Worm (Caenorhabditis elegans) whole organism, L1 larva: ENCODE data around the gene srz-19.

Experiments
- C16A3.4 ChIP-seq: fragments of 150-350 bp; optimal IDR thresholded peaks from 2 replicates; lab custom pipeline; 2014; ENCODE audit warnings: missing biosample characterization, missing genetic modification characterization
- F16B12.6 ChIP-seq: fragments of 150-350 bp; optimal IDR thresholded peaks from 2 replicates; lab custom pipeline; 2014; ENCODE audit warnings: missing biosample characterization, missing genetic modification characterization
- Y116A8C.19 ChIP-seq: sonication (generic microtip); optimal IDR thresholded peaks from 2 replicates; lab custom pipeline; 2016; ENCODE audit warnings: missing compliant biosample characterization, missing genetic modification characterization, borderline replicate concordance
- alr-1 ChIP-seq: fragments of 200-800 bp; sonication (Bioruptor generic); optimal IDR thresholded peaks from 2 replicates; lab custom pipeline; 2018; ENCODE audit warnings: borderline replicate concordance, mild to moderate bottlenecking, missing genetic modification characterization, missing compliant biosample characterization
- ama-1 ChIP-seq: fragments of 150-350 bp; optimal IDR thresholded peaks from 2 replicates; lab custom pipeline; 2014
- blmp-1 ChIP-seq: fragments of 150-350 bp; optimal IDR thresholded peaks from 2 replicates; lab custom pipeline; 2014; ENCODE audit warnings: missing biosample characterization, missing genetic modification characterization
- ceh-63 ChIP-seq: fragments of 200-800 bp; sonication (Bioruptor generic); optimal IDR thresholded peaks from 2 replicates; lab custom pipeline; 2018; ENCODE audit warnings: mild to moderate bottlenecking, missing genetic modification characterization, missing compliant biosample characterization
- ceh-8 ChIP-seq: fragments of 200-800 bp; sonication (Bioruptor generic); optimal IDR thresholded peaks from 2 replicates; lab custom pipeline; 2018; ENCODE audit warnings: mild to moderate bottlenecking, missing genetic modification characterization, moderate library complexity, missing compliant biosample characterization
- ceh-82 ChIP-seq, 3 experiments: fragments of 150-350 bp in 1 of 3; sonication (generic microtip) in 2 of 3; optimal IDR thresholded peaks; 2 replicates each; lab custom pipeline; 2014 to 2017; ENCODE audit warnings: missing biosample characterization in 3 of 3, missing genetic modification characterization in 3 of 3
- dpl-1 ChIP-seq, 3 experiments: fragments of 150-350 bp in 2 of 3; sonication (generic microtip) in 1 of 3; optimal IDR thresholded peaks; 2 replicates each; lab custom pipeline; 2014 to 2017; ENCODE audit warnings: missing biosample characterization in 3 of 3, missing genetic modification characterization in 3 of 3, missing genetic modification reagents in 3 of 3
- dsc-1 ChIP-seq: sonication (generic microtip); optimal IDR thresholded peaks from 2 replicates; lab custom pipeline; 2016; ENCODE audit warnings: mild to moderate bottlenecking, missing genetic modification characterization, missing compliant biosample characterization
- efl-1 ChIP-seq, 4 experiments: fragments of 150-350 bp; optimal IDR thresholded peaks in 3 of 4; peaks in 1 of 4; 1 replicate in 1 of 4; 2 replicates in 3 of 4; lab custom pipeline; 2014; ENCODE audit warnings: missing biosample characterization in 2 of 4, missing genetic modification characterization in 2 of 4, missing genetic modification reagents in 2 of 4
- egl-27 ChIP-seq, 2 experiments: fragments of 150-350 bp in 1 of 2; sonication (generic microtip); optimal IDR thresholded peaks; 3 replicates each; lab custom pipeline; 2017 to 2018; ENCODE audit warnings: missing biosample characterization in 2 of 2, missing genetic modification characterization in 2 of 2, missing genetic modification reagents in 2 of 2
- elt-2 ChIP-seq: sonication (generic microtip); optimal IDR thresholded peaks from 2 replicates; lab custom pipeline; 2016; ENCODE audit warnings: missing genetic modification characterization, mild to moderate bottlenecking, inconsistent platforms, missing compliant biosample characterization, missing genetic modification reagents
- elt-3 ChIP-seq, 6 experiments: fragments of 150-350 bp in 1 of 6; sonication (generic microtip); optimal IDR thresholded peaks; 2 replicates each; lab custom pipeline; 2017 to 2018; ENCODE audit warnings: missing biosample characterization in 6 of 6, missing genetic modification characterization in 6 of 6, inconsistent platforms in 1 of 6
- ets-5 ChIP-seq: fragments of 200-800 bp; sonication (Bioruptor generic); IDR thresholded peaks from 2 replicates; pipeline ENCODE4 v1.3.6; 2022; ENCODE audit warnings: missing genetic modification characterization, missing compliant biosample characterization
- fkh-4 ChIP-seq: sonication (generic microtip); optimal IDR thresholded peaks from 2 replicates; lab custom pipeline; 2016; ENCODE audit warnings: missing compliant biosample characterization, missing genetic modification characterization, borderline replicate concordance
- fkh-8 ChIP-seq: sonication (generic microtip); optimal IDR thresholded peaks from 2 replicates; lab custom pipeline; 2016; ENCODE audit warnings: mild to moderate bottlenecking, missing genetic modification characterization, missing compliant biosample characterization
- fos-1 ChIP-seq: fragments of 150-350 bp; optimal IDR thresholded peaks from 2 replicates; lab custom pipeline; 2014; ENCODE audit warnings: missing biosample characterization, missing genetic modification characterization
- hlh-17 ChIP-seq: fragments of 200-800 bp; sonication (Bioruptor generic); optimal IDR thresholded peaks from 2 replicates; lab custom pipeline; 2018; ENCODE audit warnings: missing genetic modification characterization, mild to moderate bottlenecking, missing compliant biosample characterization, moderate library complexity, borderline replicate concordance
- hpl-2 ChIP-seq: fragments of 150-350 bp; optimal IDR thresholded peaks from 2 replicates; lab custom pipeline; 2014; ENCODE audit warnings: missing biosample characterization, missing genetic modification reagents, missing genetic modification characterization
- jun-1 ChIP-seq: fragments of 150-350 bp; optimal IDR thresholded peaks from 2 replicates; lab custom pipeline; 2014; ENCODE audit warnings: missing biosample characterization, missing genetic modification reagents, missing genetic modification characterization
- lin-13 ChIP-seq: fragments of 150-350 bp; optimal IDR thresholded peaks from 2 replicates; lab custom pipeline; 2014; ENCODE audit warnings: missing biosample characterization, missing genetic modification reagents, missing genetic modification characterization
- lin-14 ChIP-seq: fragments of 200-800 bp; sonication (Bioruptor generic); optimal IDR thresholded peaks from 2 replicates; lab custom pipeline; 2018; ENCODE audit warnings: mild to moderate bottlenecking, missing genetic modification characterization, moderate library complexity, missing compliant biosample characterization
- lin-15B ChIP-seq: fragments of 150-350 bp; sonication (generic microtip); optimal IDR thresholded peaks from 3 replicates; lab custom pipeline; 2014; ENCODE audit warnings: missing biosample characterization, missing genetic modification characterization
- lin-35 ChIP-seq, 2 experiments: fragments of 150-350 bp; optimal IDR thresholded peaks; 2 replicates each; lab custom pipeline; 2014; ENCODE audit warnings: missing biosample characterization in 2 of 2, missing genetic modification characterization in 2 of 2, missing genetic modification reagents in 2 of 2
- lin-39 ChIP-seq: fragments of 150-350 bp; optimal IDR thresholded peaks from 2 replicates; lab custom pipeline; 2014; ENCODE audit warnings: missing biosample characterization, missing genetic modification reagents, missing genetic modification characterization
- lir-3 ChIP-seq: sonication (generic microtip); optimal IDR thresholded peaks from 2 replicates; lab custom pipeline; 2016; ENCODE audit warnings: mild to moderate bottlenecking, missing genetic modification characterization, moderate library complexity, missing compliant biosample characterization; ENCODE audit not compliant: poor library complexity
- lsy-2 ChIP-seq, 2 experiments: fragments of 150-350 bp; optimal IDR thresholded peaks; 2 replicates each; lab custom pipeline; 2014; ENCODE audit warnings: missing biosample characterization in 2 of 2, missing genetic modification characterization in 2 of 2
- mab-9 ChIP-seq: fragments of 200-800 bp; sonication (Bioruptor generic); IDR thresholded peaks from 2 replicates; pipeline ENCODE4 v1.3.6; 2022; ENCODE audit warnings: missing genetic modification reagents, missing genetic modification characterization, missing compliant biosample characterization
- mdl-1 ChIP-seq, 2 experiments: fragments of 150-350 bp; optimal IDR thresholded peaks; 2 replicates each; lab custom pipeline; 2014 to 2017; ENCODE audit warnings: missing biosample characterization in 2 of 2, missing genetic modification characterization in 2 of 2, inconsistent platforms in 1 of 2
- mep-1 ChIP-seq: fragments of 150-350 bp; optimal IDR thresholded peaks from 2 replicates; lab custom pipeline; 2014; ENCODE audit warnings: missing biosample characterization, missing genetic modification characterization
- nhr-12 ChIP-seq: sonication (generic microtip); optimal IDR thresholded peaks from 2 replicates; lab custom pipeline; 2017; ENCODE audit warnings: missing biosample characterization, missing genetic modification characterization
- nhr-47 ChIP-seq: sonication (generic microtip); optimal IDR thresholded peaks from 2 replicates; lab custom pipeline; 2016; ENCODE audit warnings: mild to moderate bottlenecking, missing genetic modification characterization, moderate library complexity, missing compliant biosample characterization
- nhr-85 ChIP-seq: sonication (generic microtip); peaks from one replicate; lab custom pipeline; 2016; ENCODE audit warnings: missing genetic modification characterization, inconsistent platforms, missing compliant biosample characterization
- pqm-1 ChIP-seq: sonication (generic microtip); optimal IDR thresholded peaks from 3 replicates; lab custom pipeline; 2017; ENCODE audit warnings: missing biosample characterization, missing genetic modification characterization
- rnt-1 ChIP-seq: sonication (generic microtip); optimal IDR thresholded peaks from 2 replicates; lab custom pipeline; 2016; ENCODE audit warnings: mild to moderate bottlenecking, missing genetic modification characterization, moderate library complexity, missing compliant biosample characterization
- skn-1 ChIP-seq: fragments of 150-350 bp; optimal IDR thresholded peaks from 2 replicates; lab custom pipeline; 2014; ENCODE audit warnings: missing biosample characterization, missing genetic modification characterization
- sptf-1 ChIP-seq: fragments of 150-350 bp; optimal IDR thresholded peaks from 2 replicates; lab custom pipeline; 2014; ENCODE audit warnings: missing biosample characterization, missing genetic modification characterization
- sup-37 ChIP-seq: fragments of 200-800 bp; sonication (Bioruptor generic); optimal IDR thresholded peaks from 2 replicates; lab custom pipeline; 2018; ENCODE audit warnings: mild to moderate bottlenecking, missing genetic modification characterization, missing compliant biosample characterization
- swsn-7 ChIP-seq: sonication (generic microtip); optimal IDR thresholded peaks from 2 replicates; lab custom pipeline; 2016; ENCODE audit warnings: missing genetic modification characterization, missing compliant biosample characterization
- tbx-2 ChIP-seq: sonication (generic microtip); optimal IDR thresholded peaks from 2 replicates; lab custom pipeline; 2016; ENCODE audit warnings: missing genetic modification characterization, missing compliant biosample characterization
- unc-86 ChIP-seq: sonication (generic microtip); optimal IDR thresholded peaks from 2 replicates; lab custom pipeline; 2016; ENCODE audit warnings: missing genetic modification characterization, missing compliant biosample characterization
- unc-98 ChIP-seq: fragments of 200-800 bp; sonication (Bioruptor generic); IDR thresholded peaks from 2 replicates; pipeline ENCODE4 v1.3.6; 2022; ENCODE audit warnings: missing genetic modification characterization, missing compliant biosample characterization
- ztf-11 ChIP-seq, 2 experiments: sonication (generic microtip); optimal IDR thresholded peaks; 2 replicates each; lab custom pipeline; 2016 to 2017; ENCODE audit warnings: missing genetic modification characterization in 2 of 2, missing biosample characterization in 1 of 2, missing compliant biosample characterization in 1 of 2
- ztf-4 ChIP-seq: fragments of 150-350 bp; optimal IDR thresholded peaks from 2 replicates; lab custom pipeline; 2014; ENCODE audit warnings: missing biosample characterization, missing genetic modification characterization

srz-19 gene

ce11 chrIV:3874417-3874816 lies 45.2 kb upstream of the srz-19 start (continued):
- TF ChIP-seq tbx-2 (tag; lab: Kevin White, UChicago) = no peak
- TF ChIP-seq lin-15B (tag; lab: Kevin White, UChicago) = peak; percentile 9
- no peak for TF ChIP-seq lin-39 (tag; lab: Kevin White, UChicago)
- TF ChIP-seq C16A3.4 (tag; lab: Kevin White, UChicago) = no peak
- no peak for TF ChIP-seq egl-27 (tag; optimal IDR thresholded peaks at IDR 0.05; lab: Kevin White, UChicago)
- TF ChIP-seq lir-3 = no peak
- peak; percentile 10 for TF ChIP-seq swsn-7
- TF ChIP-seq mab-9 (GFP tag; lab: Robert Waterston, UW) = no peak
- TF ChIP-seq lin-14 (GFP tag; lab: Kevin White, UChicago) = peak; percentile 77
- TF ChIP-seq ceh-82 (tag; optimal IDR thresholded peaks at IDR 0.05; lab: Kevin White, UChicago) = peak in 1 of 3 experiments; percentile 10

DNA sequence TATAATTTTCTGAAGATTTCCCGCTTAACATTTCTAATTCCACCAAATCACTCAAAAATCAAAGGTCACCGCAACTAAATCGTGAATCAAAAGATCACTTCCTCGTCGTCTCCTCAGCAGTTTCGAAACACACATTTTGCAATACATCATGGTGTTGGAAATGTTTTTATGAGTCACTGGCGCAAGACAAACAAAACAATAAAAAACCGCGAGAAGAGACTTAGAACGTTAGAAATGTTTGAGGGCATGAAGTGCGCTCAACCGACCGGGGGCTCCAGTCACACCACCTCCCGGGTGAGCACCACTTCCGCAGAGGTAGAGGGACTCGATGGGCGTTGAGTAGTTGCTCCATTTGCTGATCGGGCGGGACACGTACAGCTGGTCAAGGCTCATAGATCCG lies 44.3 kb upstream of the srz-19 start:
- TF ChIP-seq swsn-7 (no peak), elt-2 (tag; lab: Kevin White, UChicago) (no peak), fkh-4 (no peak), hpl-2 (no peak), rnt-1 (peak; percentile 39), mdl-1 (tag; optimal IDR thresholded peaks at IDR 0.05; lab: Kevin White, UChicago) (peak in 1 of 2 experiments; percentile 39), jun-1 (tag; lab: Kevin White, UChicago) (peak; percentile 70), C16A3.4 (tag; lab: Kevin White, UChicago) (peak; percentile 29), efl-1 (optimal IDR thresholded peaks at IDR 0.05; lab: Kevin White, UChicago) (peak; percentile 30 to 33), efl-1 (GFP tag; optimal IDR thresholded peaks at IDR 0.05 in 1 of 2; lab: Kevin White, UChicago) (peak; percentile 15 to 79), lin-14 (GFP tag; lab: Kevin White, UChicago) (peak; percentile 79), dpl-1 (GFP tag; optimal IDR thresholded peaks at IDR 0.05; lab: Kevin White, UChicago) (peak in 2 of 3 experiments; percentile 15 to 25), skn-1 (tag; lab: Kevin White, UChicago) (peak; percentile 21), dsc-1 (tag; lab: Kevin White, UChicago) (peak; percentile 41), lsy-2 (tag; optimal IDR thresholded peaks at IDR 0.05; lab: Kevin White, UChicago) (peak in 1 of 2 experiments; percentile 38), lin-13 (GFP tag; lab: Kevin White, UChicago) (no peak), ztf-11 (tag; optimal IDR thresholded peaks at IDR 0.05; lab: Kevin White, UChicago) (no peak), hlh-17 (GFP tag; lab: Kevin White, UChicago) (no peak), nhr-47 (tag; lab: Kevin White, UChicago) (no peak), lir-3 (no peak), ceh-82 (tag; optimal IDR thresholded peaks at IDR 0.05; lab: Kevin White, UChicago) (peak in 2 of 3 experiments; percentile 15 to 42), sup-37 (GFP tag; lab: Kevin White, UChicago) (no peak), mab-9 (GFP tag; lab: Robert Waterston, UW) (0 out of 2 replicates have a peak, but pooled peaks have one; percentile 26), fos-1 (tag; lab: Kevin White, UChicago) (peak; percentile 74), mep-1 (tag; lab: Kevin White, UChicago) (peak; percentile 9), blmp-1 (tag; lab: Kevin White, UChicago) (peak; percentile 14), lin-35 (GFP tag; optimal IDR thresholded peaks at IDR 0.05; lab: Kevin White, UChicago) (peak; percentile 5 to 16), lin-39 (tag; lab: Kevin White, UChicago) (no peak), ama-1 (lab: Kevin White, UChicago) (no peak), unc-98 (GFP tag; lab: Robert Waterston, UW) (0 out of 2 replicates have a peak, but pooled peaks have one; percentile 15), elt-3 (tag; optimal IDR thresholded peaks at IDR 0.05; lab: Kevin White, UChicago) (peak in 5 of 6 experiments; percentile 9 to 57 (median 22)), Y116A8C.19 (tag; lab: Kevin White, UChicago) (no peak), nhr-85 (tag; lab: Kevin White, UChicago) (peak; percentile 76)

- no peak for TF ChIP-seq alr-1 (tag; lab: Kevin White, UChicago)
- no peak for TF ChIP-seq ceh-63 (GFP tag; lab: Kevin White, UChicago)
- no peak for TF ChIP-seq fkh-8 (tag; lab: Kevin White, UChicago)
- TF ChIP-seq fos-1 (tag; lab: Kevin White, UChicago) = no peak
- TF ChIP-seq nhr-47 (tag; lab: Kevin White, UChicago) = no peak
- no peak for TF ChIP-seq F16B12.6
- TF ChIP-seq nhr-12 (tag; lab: Kevin White, UChicago) = no peak
- no peak for TF ChIP-seq ets-5
- no peak for TF ChIP-seq unc-98 (GFP tag; lab: Robert Waterston, UW)
- no peak for TF ChIP-seq lin-13 (GFP tag; lab: Kevin White, UChicago)
- TF ChIP-seq ztf-4 (tag; lab: Kevin White, UChicago) = no peak
- TF ChIP-seq lsy-2 (tag; optimal IDR thresholded peaks at IDR 0.05; lab: Kevin White, UChicago) = no peak
- no peak for TF ChIP-seq unc-86 (tag; lab: Kevin White, UChicago)
- TF ChIP-seq sptf-1 = no peak
- no peak for TF ChIP-seq ceh-8 (GFP tag; lab: Kevin White, UChicago)
- no peak for TF ChIP-seq pqm-1
- no peak for TF ChIP-seq ama-1 (lab: Kevin White, UChicago)
- TF ChIP-seq dsc-1 (tag; lab: Kevin White, UChicago) = no peak
- TF ChIP-seq elt-3 (tag; optimal IDR thresholded peaks at IDR 0.05; lab: Kevin White, UChicago) = no peak
- TF ChIP-seq, all 84 proteins: peak for 0
Measured at ce11 chrIV:3876955-3877354, 42.7 kb upstream of the srz-19 start.
